Fruit fly (Drosophila melanogaster): ENCODE measurements around the gene Arfrp1.

Arfrp1 gene

DNA sequence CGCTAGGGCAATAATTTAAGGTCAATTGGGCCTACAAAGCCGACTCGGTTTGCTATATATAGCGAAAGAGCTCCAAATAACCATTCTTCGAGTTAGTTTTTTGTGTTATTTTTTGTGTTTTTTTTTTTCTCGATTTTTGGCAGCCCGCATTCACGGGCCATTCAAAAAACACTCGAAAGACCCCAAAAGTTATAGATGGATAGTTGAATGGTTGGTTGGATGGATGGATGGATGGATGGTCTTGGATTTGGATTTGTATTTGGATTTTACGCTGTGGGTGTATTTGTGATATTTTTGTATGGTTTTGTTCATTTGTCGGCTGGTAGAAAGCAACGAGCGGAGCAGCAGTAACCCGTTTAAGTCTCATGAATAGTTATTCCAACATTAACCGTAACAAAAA lies 42.8 kb upstream of the Arfrp1 start:
- peak; percentile 14 for TF ChIP-seq abd-A (tag; optimal IDR thresholded peaks at IDR 0.05)
- peak; percentile 44 for TF ChIP-seq sd (tag; optimal IDR thresholded peaks at IDR 0.05)
- TF ChIP-seq bowl (GFP tag; IDR thresholded peaks at IDR 0.05): no peak
- TF ChIP-seq CG16813 (GFP tag; IDR thresholded peaks at IDR 0.05; ENCODE audit: partially characterized antibody): no peak
- TF ChIP-seq CG8281 (tag; optimal IDR thresholded peaks at IDR 0.05): peak; percentile 87
- TF ChIP-seq CG31365 (tag; optimal IDR thresholded peaks at IDR 0.05): no peak
- TF ChIP-seq CG13894 (tag; optimal IDR thresholded peaks at IDR 0.05): peak; percentile 55

DNA sequence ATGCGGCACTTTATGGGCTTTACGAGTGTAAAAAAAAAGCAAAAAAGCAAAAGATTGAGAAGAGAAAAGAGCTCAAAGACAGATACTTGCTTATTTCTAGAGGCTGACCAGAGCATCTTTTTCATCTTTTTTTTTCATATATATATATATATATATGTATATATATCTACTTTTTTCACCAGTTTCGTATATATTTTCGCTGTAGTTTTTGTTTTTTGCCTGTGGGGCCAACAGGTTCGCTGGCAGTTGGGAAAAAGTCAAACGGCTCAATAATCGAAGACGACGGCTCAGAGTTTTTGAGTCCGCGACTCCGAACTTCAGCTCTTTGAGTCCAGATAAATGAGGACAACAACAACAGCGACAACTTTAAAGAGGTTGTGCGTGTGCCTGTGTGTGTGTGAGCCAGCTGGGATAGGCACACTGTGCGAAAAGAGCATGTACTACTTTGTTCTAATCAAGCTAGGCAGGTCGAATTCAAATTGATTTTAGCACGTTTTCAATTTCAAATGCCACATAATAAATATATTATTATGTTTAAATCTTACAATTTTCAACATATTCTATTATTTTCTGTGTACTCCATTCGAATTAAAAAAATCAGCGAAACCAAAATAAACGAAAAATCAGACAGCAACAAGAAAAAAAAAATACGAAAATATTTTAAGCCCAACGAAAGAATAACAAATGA lies 39.9 kb upstream of the Arfrp1 start:
- no peak for TF ChIP-seq Ets97D (GFP tag; optimal IDR thresholded peaks at IDR 0.05)
- TF ChIP-seq CG6813 (GFP tag; optimal IDR thresholded peaks at IDR 0.05): no peak
- no peak for TF ChIP-seq org-1 (GFP tag; optimal IDR thresholded peaks at IDR 0.05)
- no peak for TF ChIP-seq bigmax (GFP tag; optimal IDR thresholded peaks at IDR 0.05)
- TF ChIP-seq CG32532 (GFP tag; IDR thresholded peaks at IDR 0.05): peak; percentile 56
- no peak for TF ChIP-seq kah (GFP tag; optimal IDR thresholded peaks at IDR 0.05)
- no peak for TF ChIP-seq CHES-1-like (GFP tag; optimal IDR thresholded peaks at IDR 0.05)
- TF ChIP-seq BEAF-32 (GFP tag; optimal IDR thresholded peaks at IDR 0.05): no peak
- TF ChIP-seq CG9797 (GFP tag; optimal IDR thresholded peaks at IDR 0.05): no peak
- peak; percentile 32 for TF ChIP-seq Blimp-1 (GFP tag; optimal IDR thresholded peaks at IDR 0.05)
- TF ChIP-seq vvl (GFP tag; IDR thresholded peaks at IDR 0.05): peak; percentile 32; the same call in 1 of the 2 replicates
- no peak for TF ChIP-seq cas (GFP tag; IDR thresholded peaks at IDR 0.05)
- TF ChIP-seq CG5245 (GFP tag; optimal IDR thresholded peaks at IDR 0.05): no peak
- no peak for TF ChIP-seq Stat92E (GFP tag; optimal IDR thresholded peaks at IDR 0.05)
- peak; percentile 38; the same call in 1 of the 3 replicates for TF ChIP-seq CG11695 (GFP tag; IDR thresholded peaks at IDR 0.05)
- no peak for TF ChIP-seq CG6683 (GFP tag; optimal IDR thresholded peaks at IDR 0.05)
- no peak for TF ChIP-seq usp (GFP tag; optimal IDR thresholded peaks at IDR 0.05)
- peak; percentile 56 for TF ChIP-seq slbo (GFP tag; IDR thresholded peaks at IDR 0.05)
- no peak for TF ChIP-seq CG18619 (GFP tag; optimal IDR thresholded peaks at IDR 0.05)
- TF ChIP-seq CG6791 (GFP tag; IDR thresholded peaks at IDR 0.05; ENCODE audit: partially characterized antibody): no peak
- TF ChIP-seq lmd (GFP tag; IDR thresholded peaks at IDR 0.05): peak; percentile 27; the same call in 1 of the 2 replicates
- peak; percentile 35 for TF ChIP-seq CG17385 (GFP tag; optimal IDR thresholded peaks at IDR 0.05)
- no peak for TF ChIP-seq her (GFP tag; optimal IDR thresholded peaks at IDR 0.05)
- TF ChIP-seq ash1 (GFP tag; optimal IDR thresholded peaks at IDR 0.05): no peak
- no peak for TF ChIP-seq Doc3 (GFP tag; IDR thresholded peaks at IDR 0.05; ENCODE audit: partially characterized antibody)
- no peak for TF ChIP-seq C15 (GFP tag; IDR thresholded peaks at IDR 0.05)
- no peak for TF ChIP-seq CG15696 (tag; optimal IDR thresholded peaks at IDR 0.05)
- no peak for TF ChIP-seq nerfin-2 (GFP tag; IDR thresholded peaks at IDR 0.05; ENCODE audit: partially characterized antibody)
- no peak for TF ChIP-seq HLHmδ (GFP tag; optimal IDR thresholded peaks at IDR 0.05)
- TF ChIP-seq PHDP (tag; optimal IDR thresholded peaks at IDR 0.05): peak; percentile 11
- peak; percentile 28 for TF ChIP-seq Hmr (GFP tag; optimal IDR thresholded peaks at IDR 0.05)
- peak; percentile 0 for TF ChIP-seq CG12769 (tag; optimal IDR thresholded peaks at IDR 0.05)
- TF ChIP-seq CG16815 (GFP tag; optimal IDR thresholded peaks at IDR 0.05): no peak
- no peak for TF ChIP-seq en (GFP tag; optimal IDR thresholded peaks at IDR 0.05)
- TF ChIP-seq amos (GFP tag; IDR thresholded peaks at IDR 0.05; ENCODE audit: partially characterized antibody): no peak
- TF ChIP-seq CG6765 (GFP tag; optimal IDR thresholded peaks at IDR 0.05): no peak
- TF ChIP-seq Xbp1 (GFP tag; optimal IDR thresholded peaks at IDR 0.05): peak; percentile 15
- peak; percentile 46 for TF ChIP-seq CG15269 (tag; optimal IDR thresholded peaks at IDR 0.05)
- peak; percentile 0 for TF ChIP-seq Sox100B (GFP tag; optimal IDR thresholded peaks at IDR 0.05)
- 0 out of 3 replicates have a peak, but pooled peaks have one; percentile 21 for TF ChIP-seq zfh1 (GFP tag; IDR thresholded peaks at IDR 0.05)

Data from whole organism, embryonic.